Fruit fly (Drosophila melanogaster): Measurements from ENCODE around the gene CG4880.

DNA sequence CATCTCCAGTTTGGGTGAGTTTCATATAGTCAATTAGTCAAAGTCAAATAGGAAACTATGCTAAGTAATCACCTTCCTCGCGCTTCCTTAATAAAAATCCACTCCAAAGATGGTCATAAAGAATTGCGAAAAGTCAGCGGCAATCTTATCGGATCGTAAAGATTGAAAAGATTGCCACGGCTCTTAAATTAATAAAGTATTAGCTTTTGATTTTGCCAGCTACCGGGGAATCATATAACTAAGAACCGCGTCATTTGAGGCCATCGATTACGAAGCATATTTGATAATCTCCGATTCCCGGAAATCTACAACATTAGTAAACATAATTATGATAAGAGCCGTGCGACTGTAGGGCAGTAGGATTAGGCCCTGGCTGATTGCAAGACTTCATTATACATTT, 47.8 kb downstream of the CG4880 start:
- TF ChIP-seq usp (GFP tag; optimal IDR thresholded peaks at IDR 0.05) (no peak), Dll (optimal IDR thresholded peaks at IDR 0.05) (no peak)

All from whole organism.